Fruit fly (Drosophila melanogaster): ENCODE results near the gene spn-A.

spn-A gene

dm6 chr3R:30014977-30015514, 40.8 kb downstream of the spn-A start, which contains the start of gene CG7920 (continued):
- TF ChIP-seq CG15696 (tag; optimal IDR thresholded peaks at IDR 0.05) (no peak), odd (GFP tag; optimal IDR thresholded peaks at IDR 0.05) (peak; percentile 37), abd-A (tag; optimal IDR thresholded peaks at IDR 0.05) (peak; percentile 37), gem (tag; optimal IDR thresholded peaks at IDR 0.05) (no peak), scrt (GFP tag; optimal IDR thresholded peaks at IDR 0.05) (peak; percentile 47), CG3726 (GFP tag; IDR thresholded peaks at IDR 0.05) (0 out of 3 replicates have a peak, but pooled peaks have one; percentile 6), Fer3 (tag; optimal IDR thresholded peaks at IDR 0.05) (no peak), sd (tag; optimal IDR thresholded peaks at IDR 0.05) (peak; percentile 22), chm (GFP tag; IDR thresholded peaks at IDR 0.05) (peak; percentile 22; the same call in 1 of the 2 replicates), HLH54F (GFP tag; optimal IDR thresholded peaks at IDR 0.05) (peak; percentile 9), CG1792 (GFP tag; optimal IDR thresholded peaks at IDR 0.05) (no peak), CG12299 (tag; optimal IDR thresholded peaks at IDR 0.05) (peak; percentile 1), prd (optimal IDR thresholded peaks at IDR 0.05) (no peak), prd (GFP tag; IDR thresholded peaks at IDR 0.05) (no peak), fd3F (GFP tag; optimal IDR thresholded peaks at IDR 0.05) (no peak), CG32772 (GFP tag; IDR thresholded peaks at IDR 0.05) (no peak), CG3847 (GFP tag; IDR thresholded peaks at IDR 0.05) (peak; percentile 36; the same call in 1 of the 2 replicates), cwo (GFP tag; optimal IDR thresholded peaks at IDR 0.05) (peak; percentile 2), Sry-δ (GFP tag; optimal IDR thresholded peaks at IDR 0.05) (peak; percentile 74), dm (GFP tag; optimal IDR thresholded peaks at IDR 0.05) (peak; percentile 41), ci (GFP tag; IDR thresholded peaks at IDR 0.05) (peak; percentile 48; the same call in 2 of the 3 replicates), CG7839 (tag; optimal IDR thresholded peaks at IDR 0.05) (no peak), Tbp (GFP tag; optimal IDR thresholded peaks at IDR 0.05) (no peak), HmgD (GFP tag; optimal IDR thresholded peaks at IDR 0.05) (no peak), CG1529 (GFP tag; optimal IDR thresholded peaks at IDR 0.05) (no peak), Ets65A (GFP tag) (no peak), nau (GFP tag; optimal IDR thresholded peaks at IDR 0.05) (peak; percentile 12), trem (tag; optimal IDR thresholded peaks at IDR 0.05) (peak; percentile 60), Scr (GFP tag; IDR thresholded peaks at IDR 0.05; ENCODE audit: partially characterized antibody) (peak; percentile 85), CG4820 (GFP tag; optimal IDR thresholded peaks at IDR 0.05) (no peak), ab (GFP tag; optimal IDR thresholded peaks at IDR 0.05) (no peak), TFAM (GFP tag; optimal IDR thresholded peaks at IDR 0.05) (no peak), CG32767 (GFP tag; IDR thresholded peaks at IDR 0.05) (no peak), mld (GFP tag; IDR thresholded peaks at IDR 0.05; ENCODE audit: partially characterized antibody) (peak; percentile 13; the same call in 1 of the 3 replicates), CG15011 (GFP tag; optimal IDR thresholded peaks at IDR 0.05) (no peak), Hmr (GFP tag; optimal IDR thresholded peaks at IDR 0.05) (peak; percentile 69), Myb (GFP tag; optimal IDR thresholded peaks at IDR 0.05) (peak; percentile 79), her (GFP tag; optimal IDR thresholded peaks at IDR 0.05) (peak; percentile 8), CG2129 (GFP tag; IDR thresholded peaks at IDR 0.05; ENCODE audit: partially characterized antibody) (peak; percentile 40), CG16813 (GFP tag; IDR thresholded peaks at IDR 0.05; ENCODE audit: partially characterized antibody) (peak; percentile 75), Meics (GFP tag; optimal IDR thresholded peaks at IDR 0.05) (peak; percentile 14), YL-1 (GFP tag; optimal IDR thresholded peaks at IDR 0.05) (peak; percentile 55), luna (GFP tag; optimal IDR thresholded peaks at IDR 0.05) (no peak), CG13624 (GFP tag; optimal IDR thresholded peaks at IDR 0.05) (peak; percentile 79), Dll (GFP tag; IDR thresholded peaks at IDR 0.05; ENCODE audit: partially characterized antibody) (peak; percentile 89), Rfx (GFP tag; IDR thresholded peaks at IDR 0.05) (no peak), CG7372 (GFP tag; IDR thresholded peaks at IDR 0.05) (no peak), ftz-f1 (GFP tag; optimal IDR thresholded peaks at IDR 0.05) (no peak), Spps (tag; optimal IDR thresholded peaks at IDR 0.05) (no peak), tio (GFP tag; optimal IDR thresholded peaks at IDR 0.05) (no peak)
